Worm (Caenorhabditis elegans) whole organism, L3 larva: ENCODE measurements around the gene mon-2.

Experiments
- egl-27 ChIP-seq: sonication (generic microtip); optimal IDR thresholded peaks from 4 replicates; lab custom pipeline; 2017; ENCODE audit warnings: missing biosample characterization, missing genetic modification reagents, missing genetic modification characterization
- nhr-237 ChIP-seq: fragments of 150-350 bp; optimal IDR thresholded peaks from 2 replicates; lab custom pipeline; 2014; ENCODE audit warnings: missing biosample characterization, missing genetic modification characterization
- zag-1 ChIP-seq: fragments of 150-350 bp; optimal IDR thresholded peaks from 2 replicates; lab custom pipeline; 2014; ENCODE audit warnings: missing biosample characterization, missing genetic modification characterization

DNA sequence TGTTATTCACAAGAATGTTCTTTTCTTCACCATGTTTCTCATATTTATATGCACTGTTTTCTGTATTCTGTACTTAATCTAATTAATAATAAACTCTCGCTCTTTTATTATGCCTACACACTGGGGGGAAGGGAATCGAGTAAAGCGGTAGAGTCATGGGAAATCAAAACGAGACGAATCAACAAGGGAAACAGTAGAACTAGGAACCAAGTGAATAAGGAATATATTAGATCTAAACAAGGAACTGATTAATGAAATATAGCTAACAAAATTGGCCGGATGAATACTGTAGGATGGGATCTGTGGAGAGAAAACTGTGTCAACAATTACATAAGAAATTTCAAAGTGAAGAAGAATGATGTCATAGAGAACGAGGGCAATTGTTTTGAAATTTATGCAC, 38.4 kb downstream of the mon-2 start:
- no peak for TF ChIP-seq nhr-237 (tag; lab: Kevin White, UChicago)
- no peak for TF ChIP-seq zag-1
- TF ChIP-seq egl-27 (tag; lab: Kevin White, UChicago), result no peak
